Fruit fly (Drosophila melanogaster) whole organism, prepupa: ENCODE data around the gene Cog7.

Experiments used
- Blimp-1 ChIP-seq: fragments of 200-800 bp; sonication (Bioruptor generic); optimal IDR thresholded peaks from 3 replicates; lab custom pipeline; 2017; ENCODE audit warnings: missing biosample characterization, missing genetic modification characterization, mild to moderate bottlenecking, moderate library complexity, missing genetic modification reagents
- CG10631 ChIP-seq: fragments of 200-800 bp; sonication (Bioruptor generic); optimal IDR thresholded peaks from 2 replicates; lab custom pipeline; 2016; ENCODE audit warnings: missing biosample characterization, missing genetic modification characterization
- CG10669 ChIP-seq: fragments of 200-800 bp; sonication (Bioruptor generic); optimal IDR thresholded peaks from 3 replicates; lab custom pipeline; 2018; ENCODE audit warnings: missing biosample characterization, mild to moderate bottlenecking, missing genetic modification characterization, moderate library complexity
- CG11294 ChIP-seq: fragments of 200-800 bp; sonication (Bioruptor generic); IDR thresholded peaks from 2 replicates; pipeline ENCODE4 v1.3.6; 2022; ENCODE audit warnings: missing biosample characterization, missing genetic modification characterization
- CG11762 ChIP-seq: fragments of 200-800 bp; sonication (Bioruptor generic); optimal IDR thresholded peaks from 3 replicates; lab custom pipeline; 2016; ENCODE audit warnings: missing biosample characterization, missing genetic modification characterization; ENCODE audit not compliant: insufficient read depth
- CG11902 ChIP-seq: fragments of 200-800 bp; sonication (Bioruptor generic); optimal IDR thresholded peaks from 3 replicates; lab custom pipeline; 2016; ENCODE audit warnings: missing biosample characterization, missing genetic modification characterization
- CG16779 ChIP-seq: fragments of 200-800 bp; sonication (Bioruptor generic); optimal IDR thresholded peaks from 3 replicates; lab custom pipeline; 2017; ENCODE audit warnings: missing biosample characterization, mild to moderate bottlenecking, missing genetic modification characterization
- CG3032 ChIP-seq: fragments of 200-800 bp; optimal IDR thresholded peaks from 2 replicates; lab custom pipeline; 2019; ENCODE audit warnings: missing biosample characterization, mild to moderate bottlenecking, missing genetic modification characterization, moderate library complexity
- CG31627 ChIP-seq: fragments of 200-800 bp; sonication (Bioruptor generic); optimal IDR thresholded peaks from 3 replicates; lab custom pipeline; 2016; ENCODE audit warnings: missing biosample characterization, missing genetic modification characterization
- CG32006 ChIP-seq: fragments of 200-800 bp; sonication (Bioruptor generic); optimal IDR thresholded peaks from 3 replicates; lab custom pipeline; 2017; ENCODE audit warnings: missing biosample characterization, mild to moderate bottlenecking, missing genetic modification characterization
- CG34406 ChIP-seq: fragments of 200-800 bp; sonication (Bioruptor generic); optimal IDR thresholded peaks from 3 replicates; lab custom pipeline; 2016; ENCODE audit warnings: missing biosample characterization, missing genetic modification characterization
- CG3919 ChIP-seq: fragments of 200-800 bp; sonication (Bioruptor generic); optimal IDR thresholded peaks from 3 replicates; lab custom pipeline; 2016; ENCODE audit warnings: missing biosample characterization, missing genetic modification characterization
- CG4318 ChIP-seq: fragments of 200-800 bp; sonication (Bioruptor generic); optimal IDR thresholded peaks from 3 replicates; lab custom pipeline; 2017; ENCODE audit warnings: missing biosample characterization, mild to moderate bottlenecking, missing genetic modification characterization
- CG6163 ChIP-seq: fragments of 200-800 bp; sonication (Bioruptor generic); IDR thresholded peaks from 3 replicates; pipeline ENCODE4 v1.3.6; 2022; ENCODE audit warnings: missing biosample characterization, missing genetic modification characterization
- CG6276 ChIP-seq: fragments of 200-800 bp; sonication (Bioruptor generic); optimal IDR thresholded peaks from 2 replicates; lab custom pipeline; 2017; ENCODE audit warnings: missing biosample characterization, mild to moderate bottlenecking, missing genetic modification characterization
- CG6792 ChIP-seq: fragments of 200-800 bp; sonication (Bioruptor generic); optimal IDR thresholded peaks from 3 replicates; lab custom pipeline; 2016; ENCODE audit warnings: missing biosample characterization, missing genetic modification characterization
- CG6808 ChIP-seq: fragments of 200-800 bp; sonication (Bioruptor generic); optimal IDR thresholded peaks from 3 replicates; lab custom pipeline; 2017; ENCODE audit warnings: missing biosample characterization, missing genetic modification characterization, mild to moderate bottlenecking, moderate library complexity, missing genetic modification reagents
- CG6854 ChIP-seq: fragments of 200-800 bp; sonication (Bioruptor generic); optimal IDR thresholded peaks from 2 replicates; lab custom pipeline; 2017; ENCODE audit warnings: missing biosample characterization, mild to moderate bottlenecking, missing genetic modification characterization
- CG7368 ChIP-seq: fragments of 200-800 bp; sonication (Bioruptor generic); optimal IDR thresholded peaks from 3 replicates; lab custom pipeline; 2016; ENCODE audit warnings: missing biosample characterization, missing genetic modification characterization
- CG8119 ChIP-seq: fragments of 200-800 bp; sonication (Bioruptor generic); IDR thresholded peaks from 3 replicates; pipeline ENCODE4 v1.3.6; 2022; ENCODE audit warnings: missing biosample characterization, missing genetic modification characterization
- CG8319 ChIP-seq: fragments of 200-800 bp; sonication (Bioruptor generic); optimal IDR thresholded peaks from 3 replicates; lab custom pipeline; 2016; ENCODE audit warnings: missing biosample characterization, missing genetic modification characterization
- CG8632 ChIP-seq: fragments of 200-800 bp; sonication (Bioruptor generic); optimal IDR thresholded peaks from 3 replicates; lab custom pipeline; 2016; ENCODE audit warnings: missing biosample characterization, missing genetic modification characterization
- CG9139 ChIP-seq: fragments of 200-800 bp; sonication (Bioruptor generic); optimal IDR thresholded peaks from 3 replicates; lab custom pipeline; 2017; ENCODE audit warnings: missing biosample characterization, mild to moderate bottlenecking, missing genetic modification characterization
- Eip75B ChIP-seq: fragments of 200-800 bp; sonication (Bioruptor generic); optimal IDR thresholded peaks from 3 replicates; lab custom pipeline; 2016; ENCODE audit warnings: missing biosample characterization, missing genetic modification characterization
- Eip78C ChIP-seq: fragments of 200-800 bp; sonication (Bioruptor generic); peaks from one replicate; lab custom pipeline; 2016; ENCODE audit warnings: missing biosample characterization, missing genetic modification characterization
- Eip93F ChIP-seq: fragments of 200-800 bp; sonication (Bioruptor generic); optimal IDR thresholded peaks from 2 replicates; lab custom pipeline; 2016; ENCODE audit warnings: missing biosample characterization, mild to moderate bottlenecking, missing genetic modification characterization
- Ets21C ChIP-seq: fragments of 200-800 bp; sonication (Bioruptor generic); optimal IDR thresholded peaks from 3 replicates; lab custom pipeline; 2016; ENCODE audit warnings: missing biosample characterization, missing genetic modification characterization
- Ets96B ChIP-seq: fragments of 200-800 bp; optimal IDR thresholded peaks from 2 replicates; lab custom pipeline; 2019; ENCODE audit warnings: missing biosample characterization, mild to moderate bottlenecking, missing genetic modification characterization, moderate library complexity
- Gug ChIP-seq: fragments of 200-800 bp; sonication (Bioruptor generic); IDR thresholded peaks from 2 replicates; pipeline ENCODE4 v1.3.6; 2022; ENCODE audit warnings: missing biosample characterization, missing genetic modification characterization
- Hr38 ChIP-seq: sonication (Bioruptor generic); optimal IDR thresholded peaks from 2 replicates; lab custom pipeline; 2016; ENCODE audit warnings: missing biosample characterization, missing genetic modification characterization
- Hr39 ChIP-seq: fragments of 200-800 bp; sonication (Bioruptor generic); optimal IDR thresholded peaks from 2 replicates; lab custom pipeline; 2016; ENCODE audit warnings: missing biosample characterization, missing genetic modification characterization
- Hr4 ChIP-seq: fragments of 200-800 bp; sonication (Bioruptor generic); optimal IDR thresholded peaks from 3 replicates; lab custom pipeline; 2016; ENCODE audit warnings: missing biosample characterization, missing genetic modification characterization
- Lpt ChIP-seq: fragments of 200-800 bp; sonication (Bioruptor generic); optimal IDR thresholded peaks from 3 replicates; lab custom pipeline; 2016; ENCODE audit warnings: missing biosample characterization, missing genetic modification characterization
- Met ChIP-seq: fragments of 200-800 bp; sonication (Bioruptor generic); optimal IDR thresholded peaks from 3 replicates; lab custom pipeline; 2016; ENCODE audit warnings: missing biosample characterization, missing genetic modification characterization
- OdsH ChIP-seq: fragments of 200-800 bp; sonication (Bioruptor generic); optimal IDR thresholded peaks from 3 replicates; lab custom pipeline; 2016; ENCODE audit warnings: missing biosample characterization, missing genetic modification characterization
- Smox ChIP-seq: fragments of 200-800 bp; sonication (Bioruptor generic); optimal IDR thresholded peaks from 3 replicates; lab custom pipeline; 2016; ENCODE audit warnings: missing biosample characterization, missing genetic modification characterization
- Sox14 ChIP-seq: fragments of 200-800 bp; sonication (Bioruptor generic); optimal IDR thresholded peaks from 3 replicates; lab custom pipeline; 2016; ENCODE audit warnings: missing biosample characterization, missing genetic modification characterization
- Sox15 ChIP-seq: fragments of 200-800 bp; sonication (Bioruptor generic); optimal IDR thresholded peaks from 3 replicates; lab custom pipeline; 2016; ENCODE audit warnings: missing biosample characterization, missing genetic modification characterization
- achi ChIP-seq: fragments of 200-800 bp; sonication (Bioruptor generic); optimal IDR thresholded peaks from 3 replicates; lab custom pipeline; 2016; ENCODE audit warnings: missing biosample characterization, missing genetic modification characterization
- acj6 ChIP-seq: fragments of 200-800 bp; sonication (Bioruptor generic); optimal IDR thresholded peaks from 3 replicates; lab custom pipeline; 2016; ENCODE audit warnings: missing biosample characterization, missing genetic modification characterization
- dac ChIP-seq: fragments of 200-800 bp; sonication (Bioruptor generic); optimal IDR thresholded peaks from 2 replicates; lab custom pipeline; 2017; ENCODE audit warnings: missing biosample characterization, mild to moderate bottlenecking, missing genetic modification characterization
- dsx ChIP-seq: fragments of 200-800 bp; optimal IDR thresholded peaks from 3 replicates; lab custom pipeline; 2019; ENCODE audit warnings: missing biosample characterization, mild to moderate bottlenecking, missing genetic modification characterization, moderate library complexity; ENCODE audit not compliant: poor library complexity, severe bottlenecking
- eg ChIP-seq: fragments of 200-800 bp; sonication (Bioruptor generic); IDR thresholded peaks from 3 replicates; pipeline ENCODE4 v1.3.6; 2022; ENCODE audit warnings: missing biosample characterization, missing genetic modification characterization
- esn ChIP-seq: fragments of 200-800 bp; sonication (Bioruptor generic); optimal IDR thresholded peaks from 2 replicates; lab custom pipeline; 2016; ENCODE audit warnings: missing biosample characterization, mild to moderate bottlenecking, missing genetic modification characterization, moderate library complexity
- fd59A ChIP-seq: fragments of 200-800 bp; sonication (Bioruptor generic); optimal IDR thresholded peaks from 2 replicates; lab custom pipeline; 2017; ENCODE audit warnings: missing biosample characterization, mild to moderate bottlenecking, missing genetic modification characterization, missing genetic modification reagents
- fd85E ChIP-seq: fragments of 200-800 bp; sonication (Bioruptor generic); optimal IDR thresholded peaks from 3 replicates; lab custom pipeline; 2016; ENCODE audit warnings: missing biosample characterization, missing genetic modification characterization
- fkh ChIP-seq: fragments of 200-800 bp; sonication (Bioruptor generic); optimal IDR thresholded peaks from 3 replicates; lab custom pipeline; 2017; ENCODE audit warnings: missing biosample characterization, mild to moderate bottlenecking, missing genetic modification characterization, moderate library complexity
- lz ChIP-seq: fragments of 200-800 bp; sonication (Bioruptor generic); optimal IDR thresholded peaks from 3 replicates; lab custom pipeline; 2016; ENCODE audit warnings: missing biosample characterization, missing genetic modification characterization
- net ChIP-seq: fragments of 200-800 bp; sonication (Bioruptor generic); optimal IDR thresholded peaks from 3 replicates; lab custom pipeline; 2016; ENCODE audit warnings: missing biosample characterization, missing genetic modification characterization
- salr ChIP-seq, 2 experiments: fragments of 200-800 bp; sonication (Bioruptor generic); optimal IDR thresholded peaks; 3 replicates each; lab custom pipeline; 2016 to 2018; ENCODE audit warnings: missing biosample characterization in 2 of 2, missing genetic modification characterization in 2 of 2, mild to moderate bottlenecking in 1 of 2
- spab ChIP-seq: fragments of 200-800 bp; sonication (Bioruptor generic); optimal IDR thresholded peaks from 2 replicates; lab custom pipeline; 2017; ENCODE audit warnings: missing biosample characterization, mild to moderate bottlenecking, missing genetic modification characterization, missing genetic modification reagents
- topi ChIP-seq: fragments of 200-800 bp; sonication (Bioruptor generic); optimal IDR thresholded peaks from 3 replicates; lab custom pipeline; 2016; ENCODE audit warnings: missing biosample characterization, missing genetic modification characterization
- vri ChIP-seq: fragments of 200-800 bp; sonication (Bioruptor generic); optimal IDR thresholded peaks from 3 replicates; lab custom pipeline; 2016; ENCODE audit warnings: missing biosample characterization, mild to moderate bottlenecking, missing genetic modification characterization

Cog7 gene

dm6 chr3R:29981479-29981878, 48.6 kb upstream of the Cog7 start:
- TF ChIP-seq CG6163 (GFP tag; lab: Robert Waterston, UW) (peak; percentile 70), CG8319 (GFP tag; lab: Kevin White, UChicago) (no peak), Lpt (GFP tag; lab: Kevin White, UChicago) (peak; percentile 15), Eip93F (GFP tag; lab: Kevin White, UChicago) (no peak), CG11294 (GFP tag; lab: Robert Waterston, UW) (no peak), vri (GFP tag; lab: Kevin White, UChicago) (no peak), Smox (peak; percentile 14), Eip75B (GFP tag; lab: Kevin White, UChicago) (peak; percentile 11), esn (GFP tag; lab: Kevin White, UChicago) (peak; percentile 49), OdsH (GFP tag; lab: Kevin White, UChicago) (peak; percentile 59), CG10631 (peak; percentile 19), CG11902 (GFP tag; lab: Kevin White, UChicago) (no peak), CG8632 (GFP tag; lab: Kevin White, UChicago) (peak; percentile 8), CG6792 (GFP tag; lab: Kevin White, UChicago) (peak; percentile 51), Sox14 (GFP tag; lab: Kevin White, UChicago) (peak; percentile 24), Sox15 (GFP tag; lab: Kevin White, UChicago) (no peak), CG9139 (no peak), CG7368 (GFP tag; lab: Kevin White, UChicago) (no peak), CG4318 (peak; percentile 6), Hr4 (GFP tag; lab: Kevin White, UChicago) (peak; percentile 20), CG31627 (GFP tag; lab: Kevin White, UChicago) (peak; percentile 7), fd85E (GFP tag; lab: Kevin White, UChicago) (no peak), CG32006 (peak; percentile 48), Ets96B (tag; lab: Kevin White, UChicago) (no peak), net (GFP tag; lab: Kevin White, UChicago) (no peak), acj6 (peak; percentile 34), lz (GFP tag; lab: Kevin White, UChicago) (peak; percentile 26), Met (GFP tag; lab: Kevin White, UChicago) (no peak), CG3032 (no peak), CG10669 (no peak), eg (peak; percentile 21; the same call in 1 of the 3 replicates), achi (GFP tag; lab: Kevin White, UChicago) (peak; percentile 28), salr (GFP tag; optimal IDR thresholded peaks at IDR 0.05; lab: Kevin White, UChicago) (no peak), topi (GFP tag; lab: Kevin White, UChicago) (peak; percentile 25), CG16779 (tag; lab: Kevin White, UChicago) (no peak), Ets21C (GFP tag; lab: Kevin White, UChicago) (peak; percentile 34), CG6808 (GFP tag; lab: Kevin White, UChicago) (no peak), Gug (GFP tag; lab: Robert Waterston, UW) (peak; percentile 24; the same call in 1 of the 2 replicates), fd59A (no peak), dsx (GFP tag; lab: Kevin White, UChicago) (no peak), Eip78C (peak; percentile 77), dac (GFP tag; lab: Kevin White, UChicago) (no peak), CG3919 (peak; percentile 32), CG11762 (GFP tag; lab: Kevin White, UChicago) (peak; percentile 33), CG6276 (peak; percentile 16), Hr38 (GFP tag; lab: Kevin White, UChicago) (no peak), CG6854 (no peak), CG34406 (GFP tag; lab: Kevin White, UChicago) (peak; percentile 18), fkh (GFP tag; lab: Kevin White, UChicago) (no peak), Hr39 (GFP tag; lab: Kevin White, UChicago) (peak; percentile 39), spab (GFP tag; lab: Kevin White, UChicago) (no peak), Blimp-1 (GFP tag; lab: Kevin White, UChicago) (no peak), CG8119 (GFP tag; lab: Robert Waterston, UW) (peak; percentile 39)
